Worm (Caenorhabditis elegans): ENCODE data around the gene pro-1.

Gene pro-1

DNA sequence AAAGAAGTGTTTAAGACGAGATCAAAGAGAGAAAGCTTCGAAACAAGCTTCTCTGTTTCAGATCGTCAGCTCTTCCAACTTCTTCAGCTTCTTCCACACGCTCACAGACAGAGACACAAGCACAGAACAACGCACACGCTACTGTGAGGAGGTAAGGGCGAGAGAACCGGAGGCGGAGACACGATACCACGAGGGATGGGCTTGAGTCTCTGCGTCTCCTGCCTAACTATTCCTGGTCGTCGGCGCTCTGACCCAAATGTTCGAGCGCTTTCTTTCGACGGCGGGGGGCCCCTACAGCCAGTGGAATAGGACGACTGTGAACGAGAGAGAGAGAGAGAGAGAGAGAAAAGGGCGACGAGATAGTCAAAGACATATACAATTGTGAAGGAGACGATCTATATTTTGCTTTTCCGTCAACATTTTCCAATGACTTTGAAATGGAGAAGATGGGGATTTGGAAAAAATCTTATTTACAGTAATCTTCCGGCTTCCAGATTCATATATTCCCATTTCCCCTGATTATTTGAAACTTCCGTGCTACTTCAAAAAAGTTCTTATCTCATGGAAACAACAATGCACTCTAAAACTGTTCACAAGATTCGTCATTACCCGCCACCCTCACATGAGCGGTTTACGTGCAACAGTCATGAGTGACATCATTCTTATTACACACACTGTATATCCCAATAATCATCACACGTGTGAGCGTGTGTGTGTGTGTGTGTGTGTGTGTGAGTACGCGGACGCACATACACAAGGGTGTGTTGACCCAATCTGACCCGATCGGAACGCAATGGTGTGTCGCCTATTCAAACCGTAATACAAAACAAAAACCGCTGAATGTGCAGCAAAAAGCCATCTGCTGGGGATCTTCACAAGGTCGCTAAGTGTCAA is 7.2 kb upstream of the pro-1 start:
- no peak for TF ChIP-seq dao-5 (tag; optimal IDR thresholded peaks at IDR 0.05)
- peak; percentile 80 for TF ChIP-seq him-1 (tag; optimal IDR thresholded peaks at IDR 0.05)
- peak; percentile 58 for TF ChIP-seq W03F9.2 (tag; optimal IDR thresholded peaks at IDR 0.05)

DNA sequence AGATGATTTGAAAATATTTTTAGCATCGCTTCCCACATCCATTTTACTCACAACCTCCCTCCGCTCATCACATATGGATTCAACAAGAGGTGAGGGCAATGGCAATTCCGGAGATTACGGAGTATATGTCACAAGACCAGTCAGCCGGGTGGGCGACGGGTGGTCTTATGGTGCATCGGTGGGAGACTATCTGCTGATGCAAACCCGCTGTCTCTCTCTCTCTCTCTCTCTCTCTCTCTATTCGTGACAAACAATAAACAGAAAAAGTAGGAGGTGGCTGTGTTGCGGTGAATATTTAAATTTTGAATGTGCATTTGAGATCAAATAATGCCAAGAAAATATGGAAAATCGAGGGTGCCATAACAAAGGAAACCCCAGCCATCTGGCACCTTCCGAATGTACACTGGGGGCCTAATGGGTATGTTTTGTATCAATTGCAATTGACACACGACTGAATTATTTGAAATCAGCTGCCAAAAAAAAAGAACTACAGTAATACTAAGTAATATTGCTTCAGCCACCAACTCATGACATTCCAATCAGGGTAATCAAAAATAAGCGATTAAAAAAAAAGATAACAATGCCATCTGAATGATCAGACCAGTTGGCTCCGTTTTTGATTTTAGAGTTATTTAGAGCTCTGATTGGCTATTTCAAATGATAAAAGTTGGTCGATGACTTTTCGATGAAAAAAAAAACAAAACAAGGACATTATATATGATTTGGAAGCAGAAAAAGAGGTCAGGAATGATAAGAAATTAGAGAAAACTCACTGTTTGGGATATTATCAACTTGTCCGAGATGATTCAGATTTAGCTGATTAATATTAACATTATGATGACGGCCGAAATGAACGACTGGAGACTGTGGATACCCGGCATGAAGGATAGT is 6.3 kb upstream of the pro-1 start:
- no peak for TF ChIP-seq him-1 (tag; optimal IDR thresholded peaks at IDR 0.05)
- TF ChIP-seq dao-5 (tag; optimal IDR thresholded peaks at IDR 0.05) = no peak
- TF ChIP-seq W03F9.2 (tag; optimal IDR thresholded peaks at IDR 0.05) = no peak

DNA sequence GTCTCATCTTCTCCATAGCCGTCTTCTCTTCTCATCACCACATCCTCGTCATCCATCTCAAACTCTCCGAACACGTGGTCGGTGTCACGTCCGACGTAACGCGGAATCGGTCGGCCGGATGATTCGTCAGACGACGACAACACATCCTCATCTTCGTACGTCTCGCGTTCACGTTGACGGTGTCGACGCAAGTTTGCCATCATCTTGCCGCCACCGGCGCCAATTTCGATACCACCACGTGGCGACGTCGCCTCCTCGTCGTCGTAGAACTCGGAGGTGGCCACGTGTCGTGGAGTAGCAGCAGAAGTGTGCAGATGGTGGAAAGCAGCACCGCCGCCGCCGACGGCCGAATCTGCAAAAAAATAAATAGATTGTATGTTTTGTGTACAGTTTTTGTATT is 5.5 kb upstream of the pro-1 start:
- TF ChIP-seq him-1 (tag; optimal IDR thresholded peaks at IDR 0.05) (no peak), dao-5 (tag; optimal IDR thresholded peaks at IDR 0.05) (no peak), W03F9.2 (tag; optimal IDR thresholded peaks at IDR 0.05) (no peak)

DNA sequence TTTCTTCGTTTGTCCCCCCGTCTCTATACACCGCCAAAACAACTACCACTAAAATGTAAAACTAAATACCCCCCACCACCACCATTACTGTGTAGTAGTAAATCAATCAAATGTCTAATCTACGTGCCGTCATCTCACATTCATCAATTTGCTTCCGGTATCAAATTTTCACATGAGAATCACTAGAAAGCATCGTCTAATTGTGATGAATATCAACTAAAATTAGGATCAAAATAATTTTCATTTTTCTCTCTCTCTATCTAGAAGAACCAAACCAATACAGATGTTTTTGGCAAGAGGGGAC is 4.9 kb upstream of the pro-1 start:
- TF ChIP-seq him-1 (tag; optimal IDR thresholded peaks at IDR 0.05) = no peak
- no peak for TF ChIP-seq dao-5 (tag; optimal IDR thresholded peaks at IDR 0.05)
- no peak for TF ChIP-seq W03F9.2 (tag; optimal IDR thresholded peaks at IDR 0.05)

DNA sequence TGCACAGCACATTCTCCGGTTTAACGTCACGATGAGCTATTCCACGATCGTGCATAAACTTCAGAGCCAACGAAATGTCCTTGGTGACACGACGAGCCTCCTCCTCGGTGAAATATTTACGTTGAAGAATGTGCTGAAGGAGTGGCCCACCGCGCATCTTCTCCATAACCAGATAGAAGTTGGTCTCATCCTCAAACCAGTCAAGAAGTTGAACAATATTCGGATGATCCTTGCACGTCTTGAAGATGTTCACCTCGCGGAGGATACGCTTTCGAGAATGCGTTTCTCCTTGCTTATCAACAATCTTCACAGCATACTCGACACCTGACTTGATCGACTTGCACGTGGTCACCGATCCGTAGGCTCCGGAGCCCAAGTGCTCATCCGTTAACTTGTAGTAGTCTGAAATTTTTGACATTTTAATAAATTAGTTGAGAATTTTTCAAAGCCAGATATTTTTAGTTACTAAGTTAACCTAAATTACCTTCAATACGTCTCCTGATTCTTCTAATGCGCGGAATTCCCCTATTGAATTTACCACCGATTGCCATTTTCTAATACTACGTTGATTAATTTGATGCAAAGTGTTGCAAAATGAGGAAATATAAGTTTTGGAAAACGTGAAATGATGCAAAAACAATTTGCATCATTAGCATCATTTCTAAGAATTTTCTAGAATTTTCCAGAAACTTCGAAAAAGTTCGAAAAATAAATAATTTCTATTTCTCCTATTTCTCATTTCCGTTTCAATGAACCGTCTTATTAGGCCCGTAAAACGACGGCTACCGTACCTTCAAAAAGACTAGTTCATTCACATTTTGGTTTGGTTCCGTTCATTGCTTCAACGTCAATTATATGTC is 4.4 kb upstream of the pro-1 start:
- TF ChIP-seq W03F9.2 (tag; optimal IDR thresholded peaks at IDR 0.05) (no peak), dao-5 (tag; optimal IDR thresholded peaks at IDR 0.05) (no peak), him-1 (tag; optimal IDR thresholded peaks at IDR 0.05) (no peak)

DNA sequence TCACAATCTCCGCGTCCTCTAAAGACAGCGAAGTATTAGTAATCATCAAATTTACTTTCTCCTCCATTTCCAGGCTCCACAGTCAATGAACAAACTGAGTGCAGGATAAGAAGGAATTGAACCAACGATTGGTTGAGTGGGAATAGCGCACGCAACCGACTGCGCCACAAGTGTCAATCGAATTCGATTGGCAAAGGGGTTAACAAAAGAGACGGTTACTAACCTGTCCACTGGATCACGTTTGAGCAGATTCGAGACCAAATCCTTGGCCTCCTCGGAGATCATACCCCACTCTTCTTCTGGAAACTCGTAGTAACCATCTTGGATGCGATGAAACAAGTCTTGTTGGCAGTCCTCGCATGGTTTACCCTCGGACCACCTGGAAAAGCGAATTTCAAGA is 3.4 kb upstream of the pro-1 start:
- TF ChIP-seq dao-5 (tag; optimal IDR thresholded peaks at IDR 0.05) = no peak
- TF ChIP-seq W03F9.2 (tag; optimal IDR thresholded peaks at IDR 0.05) = no peak
- TF ChIP-seq him-1 (tag; optimal IDR thresholded peaks at IDR 0.05) = no peak

DNA sequence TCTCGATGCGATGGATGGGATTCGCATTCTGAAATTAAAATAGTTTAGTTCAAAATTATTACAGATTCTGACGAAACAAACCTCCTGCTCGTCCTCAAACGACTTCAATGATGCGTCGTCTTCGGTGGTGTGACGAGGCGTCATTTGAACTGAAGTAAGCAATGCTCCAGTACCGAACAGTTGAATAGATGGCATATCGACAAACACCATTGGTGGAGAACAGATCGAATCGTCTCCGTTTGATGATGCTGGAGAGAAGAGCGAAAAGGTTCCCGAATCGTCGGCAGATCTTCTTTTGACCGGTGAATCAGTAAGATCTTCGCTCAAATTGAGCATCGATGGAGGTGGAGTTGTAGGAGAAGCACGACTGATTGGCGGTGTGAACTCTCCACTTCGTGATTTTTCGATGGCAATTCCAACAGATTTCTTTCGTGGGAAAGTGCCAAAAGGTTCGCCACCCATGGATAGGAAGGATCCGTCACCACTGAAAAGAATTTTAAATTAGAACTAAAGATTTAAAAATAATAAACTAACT is 2.6 kb upstream of the pro-1 start:
- TF ChIP-seq him-1 (tag; optimal IDR thresholded peaks at IDR 0.05) = no peak
- TF ChIP-seq W03F9.2 (tag; optimal IDR thresholded peaks at IDR 0.05) = peak; percentile 8
- no peak for TF ChIP-seq dao-5 (tag; optimal IDR thresholded peaks at IDR 0.05)

DNA sequence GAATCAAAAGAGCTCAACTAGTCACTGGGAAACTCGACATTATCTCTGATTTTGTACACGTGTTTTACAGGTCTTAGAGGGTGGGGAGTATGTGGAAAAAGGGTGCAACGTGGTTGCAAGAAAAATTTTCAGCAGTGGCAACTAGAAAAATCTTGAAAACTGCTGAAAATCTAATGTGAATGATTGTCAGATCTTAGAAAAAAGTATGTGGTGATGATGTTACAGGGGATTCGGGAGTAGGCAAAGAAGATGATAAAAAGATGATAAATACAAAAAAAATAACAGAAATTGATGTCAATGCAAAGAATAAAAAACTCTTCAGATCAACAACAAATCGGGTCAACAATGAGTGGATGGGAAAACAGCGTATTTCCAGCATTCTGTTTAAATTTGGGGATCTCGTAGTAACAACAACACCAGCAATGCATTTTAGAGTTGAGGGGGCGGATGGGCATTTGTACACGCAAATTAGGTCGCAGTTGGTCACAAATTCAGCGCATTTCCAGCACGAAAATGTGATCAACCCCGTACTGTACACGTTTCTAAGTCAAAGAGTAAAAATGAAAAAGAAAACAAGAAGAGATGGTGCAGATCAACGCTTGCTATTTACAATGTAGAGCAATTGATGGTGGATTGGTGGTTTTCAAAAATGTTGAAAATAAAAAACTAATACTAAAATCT is 1.8 kb upstream of the pro-1 start:
- no peak for TF ChIP-seq dao-5 (tag; optimal IDR thresholded peaks at IDR 0.05)
- no peak for TF ChIP-seq W03F9.2 (tag; optimal IDR thresholded peaks at IDR 0.05)
- TF ChIP-seq him-1 (tag; optimal IDR thresholded peaks at IDR 0.05) = peak; percentile 24

DNA sequence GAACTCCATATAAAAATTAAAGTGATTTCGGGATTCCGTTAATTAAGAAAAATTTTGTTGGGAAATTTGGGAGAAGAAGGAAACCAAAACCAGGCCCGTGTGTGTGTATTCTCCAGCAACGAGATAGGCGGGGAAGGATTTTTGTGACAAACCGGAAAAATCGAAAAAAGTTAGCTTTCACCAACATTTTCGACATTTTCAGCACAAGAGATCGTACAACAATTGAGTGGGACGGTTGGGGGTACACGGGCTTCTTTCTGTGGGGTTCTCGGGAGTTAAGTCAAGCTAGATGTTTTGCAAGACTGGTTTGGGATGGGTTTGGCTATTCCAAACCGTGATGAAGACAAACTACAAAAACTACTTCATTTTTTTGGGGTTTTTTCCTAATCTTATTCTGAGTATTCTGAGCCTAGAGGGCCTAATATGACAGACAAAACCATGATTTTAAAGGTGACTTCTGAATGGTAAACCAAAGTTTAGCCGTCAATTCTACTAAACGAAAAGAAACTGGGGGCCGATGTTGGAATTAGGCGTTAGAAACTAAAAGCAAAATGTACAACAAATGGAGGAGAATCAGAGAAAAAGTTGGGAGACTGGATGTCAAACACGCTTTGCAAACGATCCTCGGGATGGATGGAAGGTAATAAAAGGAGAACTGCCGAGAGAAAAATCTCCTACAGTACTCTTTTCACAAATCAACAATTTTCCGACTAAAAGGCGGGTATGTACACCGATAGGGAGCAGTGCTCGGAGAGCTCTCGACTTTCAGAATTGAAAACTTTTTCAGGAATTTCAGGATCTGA is 1.1 kb upstream of the pro-1 start:
- TF ChIP-seq dao-5 (tag; optimal IDR thresholded peaks at IDR 0.05) = no peak

DNA sequence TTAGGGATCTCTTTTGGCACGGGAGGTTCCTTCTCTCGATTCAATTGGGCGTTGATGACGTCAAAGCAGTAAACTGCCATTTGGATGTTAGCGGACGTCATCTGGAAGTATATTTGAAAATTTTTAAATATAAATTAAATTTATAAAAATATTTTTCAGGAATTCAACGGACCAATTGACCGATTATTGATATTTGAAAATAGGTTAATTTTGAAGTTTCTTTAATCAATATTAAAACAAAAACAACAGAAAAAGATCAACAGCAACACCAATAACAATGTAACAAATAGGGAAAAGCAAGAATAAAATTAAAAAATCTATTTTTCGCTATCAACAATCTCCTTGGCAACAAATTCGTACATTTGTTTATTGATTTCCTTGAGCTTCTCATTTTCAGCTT is 2.6 kb downstream of the pro-1 start, which contains the start of gene R166.3:
TSS of gene R166.3 (minus strand) at position 101 of the 400 bp plus-strand sequence.
- TF ChIP-seq dao-5 (tag; optimal IDR thresholded peaks at IDR 0.05) (no peak), W03F9.2 (tag; optimal IDR thresholded peaks at IDR 0.05) (no peak), him-1 (tag; optimal IDR thresholded peaks at IDR 0.05) (no peak)

DNA sequence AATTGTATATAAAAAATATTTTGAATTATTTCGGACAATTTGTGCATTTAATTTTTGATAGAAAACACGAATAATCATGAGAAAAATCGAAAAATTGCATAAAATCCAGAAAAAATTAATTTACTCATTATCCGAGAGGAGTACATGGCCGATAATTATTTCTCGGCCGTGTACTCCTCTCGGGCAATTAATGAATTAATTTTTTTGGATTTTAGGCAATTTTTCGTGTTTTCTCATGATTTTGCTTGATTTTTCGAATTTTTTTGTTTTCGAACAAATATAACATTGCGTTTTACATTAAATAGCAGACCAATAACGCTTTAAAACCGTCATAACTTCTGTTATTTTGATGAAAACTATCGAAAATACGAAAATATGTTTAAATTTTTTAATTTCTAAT is 3.8 kb downstream of the pro-1 start:
- TF ChIP-seq him-1 (tag; optimal IDR thresholded peaks at IDR 0.05) (peak; percentile 71), dao-5 (tag; optimal IDR thresholded peaks at IDR 0.05) (no peak)

DNA sequence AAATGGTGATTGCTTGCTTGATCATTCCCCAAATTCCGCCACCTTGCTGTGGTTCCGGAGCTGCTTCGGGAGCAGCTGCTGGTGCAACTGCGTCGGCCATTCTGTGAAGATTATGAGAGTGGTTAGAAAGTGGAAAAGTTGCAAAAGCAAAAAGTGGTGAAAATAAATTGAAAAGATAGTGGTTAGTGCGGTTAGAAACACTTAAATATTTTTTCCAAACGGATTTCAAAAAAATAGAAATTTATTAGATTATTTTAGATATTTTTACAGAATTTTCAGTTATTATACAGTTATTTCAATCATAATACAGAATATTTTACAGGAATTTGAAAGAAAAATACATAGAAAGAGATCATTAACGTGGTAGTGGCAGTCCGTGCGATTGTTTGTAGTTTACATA is 4.2 kb downstream of the pro-1 start, which contains the start of gene R166.2:
TSS of gene R166.2 (minus strand) at position 101 of the 400 bp plus-strand sequence.
- TF ChIP-seq W03F9.2 (tag; optimal IDR thresholded peaks at IDR 0.05) (no peak), him-1 (tag; optimal IDR thresholded peaks at IDR 0.05) (no peak), dao-5 (tag; optimal IDR thresholded peaks at IDR 0.05) (no peak)
